Worm (Caenorhabditis elegans) whole organism, early embryonic: ENCODE results near the gene C11H1.7.

Experiments used
- B0310.2 ChIP-seq: sonication (generic microtip); optimal IDR thresholded peaks from 2 replicates; lab custom pipeline; 2016; ENCODE audit warnings: mild to moderate bottlenecking, missing genetic modification characterization, missing compliant biosample characterization
- F13C5.2 ChIP-seq: sonication (generic microtip); optimal IDR thresholded peaks from 2 replicates; lab custom pipeline; 2017; ENCODE audit warnings: mild to moderate bottlenecking, missing genetic modification characterization, inconsistent platforms, missing compliant biosample characterization
- aly-1 ChIP-seq: sonication (generic microtip); optimal IDR thresholded peaks from 2 replicates; lab custom pipeline; 2016; ENCODE audit warnings: missing genetic modification characterization, missing compliant biosample characterization
- ama-1 ChIP-seq: fragments of 150-350 bp; optimal IDR thresholded peaks from 2 replicates; lab custom pipeline; 2014
- ceh-13 ChIP-seq: fragments of 200-800 bp; sonication (Bioruptor generic); optimal IDR thresholded peaks from 2 replicates; lab custom pipeline; 2018; ENCODE audit warnings: mild to moderate bottlenecking, missing genetic modification characterization, missing compliant biosample characterization
- ceh-36 ChIP-seq: sonication (generic microtip); optimal IDR thresholded peaks from 2 replicates; lab custom pipeline; 2016; ENCODE audit warnings: missing genetic modification characterization, inconsistent platforms, missing compliant biosample characterization
- ets-7 ChIP-seq: sonication (generic microtip); optimal IDR thresholded peaks from 2 replicates; lab custom pipeline; 2016; ENCODE audit warnings: missing genotype, missing genetic modification characterization, missing compliant biosample characterization
- flt-1 ChIP-seq: fragments of 200-800 bp; sonication (Bioruptor generic); IDR thresholded peaks from 2 replicates; pipeline ENCODE4 v1.3.6; 2022; ENCODE audit warnings: missing genetic modification characterization, missing compliant biosample characterization
- hmbx-1 ChIP-seq: sonication (generic microtip); optimal IDR thresholded peaks from 2 replicates; lab custom pipeline; 2016; ENCODE audit warnings: mild to moderate bottlenecking, missing genetic modification characterization, missing compliant biosample characterization
- hmg-4 ChIP-seq: fragments of 200-800 bp; sonication (Bioruptor generic); optimal IDR thresholded peaks from 2 replicates; lab custom pipeline; 2018; ENCODE audit warnings: mild to moderate bottlenecking, missing genetic modification characterization, missing compliant biosample characterization
- hnd-1 ChIP-seq: sonication (generic microtip); optimal IDR thresholded peaks from 2 replicates; lab custom pipeline; 2016; ENCODE audit warnings: missing genetic modification characterization, missing compliant biosample characterization
- pes-1 ChIP-seq: fragments of 200-800 bp; sonication (Bioruptor generic); IDR thresholded peaks from 2 replicates; pipeline ENCODE4 v1.3.6; 2022; ENCODE audit warnings: missing genetic modification reagents, missing genetic modification characterization, missing compliant biosample characterization
- scrt-1 ChIP-seq: fragments of 200-800 bp; sonication (Bioruptor generic); IDR thresholded peaks from 2 replicates; pipeline ENCODE4 v1.3.6; 2022; ENCODE audit warnings: missing genetic modification characterization, missing compliant biosample characterization
- sea-1 ChIP-seq: fragments of 200-800 bp; sonication (Bioruptor generic); conservative IDR thresholded peaks from 2 replicates; pipeline ENCODE4 v1.3.6; 2022; ENCODE audit warnings: missing genetic modification characterization, missing compliant biosample characterization
- tbx-11 ChIP-seq: fragments of 200-800 bp; sonication (Bioruptor generic); IDR thresholded peaks from 2 replicates; pipeline ENCODE4 v1.3.6; 2022; ENCODE audit warnings: missing genetic modification characterization, missing compliant biosample characterization
- tbx-37 ChIP-seq: fragments of 200-800 bp; sonication (Bioruptor generic); conservative IDR thresholded peaks from 2 replicates; pipeline ENCODE4 v1.3.6; 2022; ENCODE audit warnings: missing genetic modification reagents, missing genetic modification characterization, missing compliant biosample characterization
- tra-4 ChIP-seq: sonication (generic microtip); optimal IDR thresholded peaks from 2 replicates; lab custom pipeline; 2017; ENCODE audit warnings: missing genetic modification characterization, missing compliant biosample characterization

Gene C11H1.7

DNA sequence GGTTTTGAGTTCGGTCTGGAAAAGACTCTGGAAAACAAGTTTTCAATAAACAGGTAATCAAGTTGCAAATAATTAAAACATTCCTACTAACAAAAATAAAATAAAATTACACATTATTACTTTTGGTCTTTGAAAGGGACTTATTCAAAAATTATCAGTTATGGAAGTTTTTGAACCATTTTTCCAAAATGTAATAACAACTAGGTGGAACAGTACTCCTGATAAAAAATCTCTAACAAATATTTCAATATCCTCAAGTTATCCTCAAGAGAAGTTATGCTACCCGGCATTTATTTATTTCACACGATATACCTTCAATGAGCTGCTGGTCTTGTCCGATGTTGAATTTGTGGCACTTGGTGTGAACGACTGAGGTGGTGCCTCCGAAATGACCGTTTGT lies 12.5 kb downstream of the C11H1.7 start:
- TF ChIP-seq tra-4 (tag; lab: Kevin White, UChicago) (no peak), ceh-13 (GFP tag; lab: Kevin White, UChicago) (no peak), aly-1 (tag; lab: Kevin White, UChicago) (no peak), hmbx-1 (tag; lab: Kevin White, UChicago) (no peak)

DNA sequence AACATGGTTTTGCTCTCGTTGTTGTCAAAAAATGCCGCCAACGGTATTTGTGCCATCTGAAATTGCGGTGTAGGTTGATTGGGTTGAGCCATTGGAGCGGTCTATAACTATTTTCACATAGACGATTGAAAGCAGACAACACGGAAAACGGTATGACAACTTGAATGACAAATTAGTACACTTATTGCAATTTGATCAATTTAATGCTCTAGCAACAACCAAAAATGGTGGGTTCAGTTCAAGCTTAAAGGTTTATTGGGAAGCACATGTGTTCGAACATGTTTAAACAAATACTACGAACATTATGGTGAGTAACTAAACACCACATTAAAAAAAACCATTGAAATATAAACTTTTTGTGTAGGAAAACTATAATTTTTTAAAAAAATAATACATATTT lies 13.2 kb downstream of the C11H1.7 start, which contains the start of gene sel-7:
Gene sel-7 (minus strand): TSS at position 101 of the 400 bp plus-strand sequence.
- TF ChIP-seq B0310.2: no peak
- no peak for TF ChIP-seq pes-1 (GFP tag; lab: Robert Waterston, UW)
- TF ChIP-seq tra-4 (tag; lab: Kevin White, UChicago): no peak
- TF ChIP-seq ceh-13 (GFP tag; lab: Kevin White, UChicago): no peak
- no peak for TF ChIP-seq sea-1 (GFP tag; lab: Robert Waterston, UW)
- TF ChIP-seq ets-7 (tag; lab: Kevin White, UChicago): no peak
- TF ChIP-seq aly-1 (tag; lab: Kevin White, UChicago): no peak
- no peak for TF ChIP-seq tbx-37 (GFP tag; lab: Robert Waterston, UW)
- TF ChIP-seq hmg-4 (GFP tag; lab: Kevin White, UChicago): no peak

DNA sequence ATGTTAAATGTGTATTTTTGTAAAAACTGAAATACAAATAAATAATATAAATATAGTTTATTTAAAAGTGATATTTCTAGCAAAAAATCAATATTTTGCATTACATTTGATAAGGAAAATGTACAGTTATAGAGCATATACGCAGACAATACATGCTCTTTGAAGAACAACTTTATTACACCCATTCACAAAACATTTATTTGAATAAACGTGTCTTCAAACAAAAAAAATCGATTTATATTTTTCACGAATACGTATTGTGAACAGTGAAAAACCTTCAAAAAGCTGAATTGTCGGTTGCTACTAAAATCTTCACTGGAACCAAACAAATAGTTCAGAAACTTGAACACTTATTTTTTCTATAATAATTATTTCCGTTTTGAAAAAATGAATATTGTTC lies 20.4 kb downstream of the C11H1.7 start, which contains the start of gene K04G11.3:
Gene K04G11.3 (minus strand): TSS at position 101 of the 400 bp plus-strand sequence.
- TF ChIP-seq aly-1 (tag; lab: Kevin White, UChicago) (no peak), tra-4 (tag; lab: Kevin White, UChicago) (no peak), ceh-13 (GFP tag; lab: Kevin White, UChicago) (no peak), hnd-1 (tag; lab: Kevin White, UChicago) (no peak), ets-7 (tag; lab: Kevin White, UChicago) (no peak), B0310.2 (no peak), ceh-36 (tag; lab: Kevin White, UChicago) (no peak), F13C5.2 (tag; lab: Kevin White, UChicago) (no peak), flt-1 (no peak), hmbx-1 (tag; lab: Kevin White, UChicago) (no peak), pes-1 (GFP tag; lab: Robert Waterston, UW) (no peak), tbx-11 (no peak), scrt-1 (GFP tag; lab: Robert Waterston, UW) (no peak), ama-1 (no peak)

DNA sequence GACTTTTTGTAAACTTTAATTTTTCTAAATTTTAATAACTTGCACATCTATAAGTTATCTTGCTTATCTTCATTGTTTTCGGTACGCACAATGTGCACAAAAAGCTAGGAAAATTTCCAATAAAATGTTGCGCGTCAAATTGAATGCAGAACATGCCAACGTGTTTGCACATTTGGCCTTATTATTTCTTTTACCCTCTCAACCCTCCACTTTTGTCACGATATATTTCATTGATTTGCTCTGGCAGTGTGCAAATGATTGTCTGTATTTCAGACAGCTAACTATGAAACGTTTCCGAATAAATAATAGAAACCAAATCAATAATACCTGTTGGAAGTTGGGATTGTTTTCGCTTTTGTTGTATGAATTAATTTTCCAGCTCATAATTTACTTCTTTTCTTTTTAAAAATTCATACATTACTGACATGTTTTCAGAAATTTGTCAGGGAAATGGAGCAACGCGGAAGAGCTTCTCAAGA lies 22.5 kb downstream of the C11H1.7 start, which contains the start of gene wdr-5.2:
Gene wdr-5.2 (plus strand): TSS at position 429 of the 479 bp plus-strand sequence.
- TF ChIP-seq hmg-4 (GFP tag; lab: Kevin White, UChicago): no peak
- TF ChIP-seq aly-1 (tag; lab: Kevin White, UChicago): no peak
- no peak for TF ChIP-seq ama-1
- no peak for TF ChIP-seq hnd-1 (tag; lab: Kevin White, UChicago)
- no peak for TF ChIP-seq flt-1
- TF ChIP-seq sea-1 (GFP tag; lab: Robert Waterston, UW): no peak
- TF ChIP-seq F13C5.2 (tag; lab: Kevin White, UChicago): no peak
- no peak for TF ChIP-seq tra-4 (tag; lab: Kevin White, UChicago)
- TF ChIP-seq ceh-13 (GFP tag; lab: Kevin White, UChicago): no peak
- TF ChIP-seq B0310.2: no peak
- no peak for TF ChIP-seq ceh-36 (tag; lab: Kevin White, UChicago)
- TF ChIP-seq pes-1 (GFP tag; lab: Robert Waterston, UW): no peak
- TF ChIP-seq tbx-37 (GFP tag; lab: Robert Waterston, UW): no peak

DNA sequence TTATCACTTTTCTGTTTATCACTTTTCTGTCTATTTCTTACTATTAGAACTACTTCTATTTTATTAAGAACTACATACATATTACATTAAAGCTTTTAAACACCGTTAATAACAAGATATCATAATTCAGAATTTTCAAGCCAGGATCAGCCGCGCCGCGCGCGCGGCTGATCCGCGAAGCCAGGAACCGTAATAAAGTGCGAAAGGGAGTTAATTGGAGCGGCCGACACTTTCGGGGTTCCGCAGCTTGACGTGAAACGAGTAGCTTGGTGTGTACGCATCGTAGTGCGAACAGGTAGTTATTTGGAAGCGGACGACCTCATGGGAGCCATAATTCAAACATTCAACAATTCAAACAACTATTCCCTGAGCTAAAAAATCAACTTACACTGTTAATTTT lies 27.8 kb downstream of the C11H1.7 start:
- TF ChIP-seq hmbx-1 (tag; lab: Kevin White, UChicago) (no peak), pes-1 (GFP tag; lab: Robert Waterston, UW) (no peak), ceh-13 (GFP tag; lab: Kevin White, UChicago) (no peak)

DNA sequence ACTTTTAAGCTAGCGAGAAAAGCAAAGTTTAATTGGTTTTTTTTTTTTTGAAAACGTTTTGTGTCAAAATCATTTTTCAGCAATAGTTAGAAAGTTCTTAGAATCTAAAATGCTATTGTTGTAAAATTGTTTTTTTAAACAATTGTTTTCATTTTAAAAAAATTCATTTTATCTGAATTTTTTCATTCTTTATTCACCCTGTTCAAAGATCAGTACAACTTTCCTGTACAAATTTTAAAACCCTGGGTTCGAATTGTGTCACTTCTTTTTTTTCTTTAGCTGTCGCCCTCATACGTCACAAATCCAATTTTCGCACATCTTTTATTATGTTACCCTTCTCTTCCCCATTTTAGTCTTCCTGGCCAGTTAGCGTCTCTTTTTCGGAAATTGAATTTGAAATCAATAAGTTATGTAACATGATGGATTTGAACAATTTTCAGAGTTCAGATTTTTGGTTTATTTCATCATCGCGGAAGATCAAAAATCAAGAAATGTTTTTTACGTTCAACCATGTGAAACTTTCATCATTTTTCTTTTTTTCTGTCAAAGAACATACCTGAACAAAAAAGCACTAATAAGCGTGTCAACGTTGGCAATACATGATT lies 29.6 kb downstream of the C11H1.7 start:
- TF ChIP-seq scrt-1 (GFP tag; lab: Robert Waterston, UW) (no peak), hmg-4 (GFP tag; lab: Kevin White, UChicago) (no peak), B0310.2 (no peak), sea-1 (GFP tag; lab: Robert Waterston, UW) (no peak), hnd-1 (tag; lab: Kevin White, UChicago) (no peak), ets-7 (tag; lab: Kevin White, UChicago) (no peak), tbx-11 (no peak), F13C5.2 (tag; lab: Kevin White, UChicago) (no peak), ama-1 (no peak), ceh-13 (GFP tag; lab: Kevin White, UChicago) (no peak), flt-1 (no peak), pes-1 (GFP tag; lab: Robert Waterston, UW) (no peak), aly-1 (tag; lab: Kevin White, UChicago) (no peak), ceh-36 (tag; lab: Kevin White, UChicago) (no peak), tra-4 (tag; lab: Kevin White, UChicago) (no peak), hmbx-1 (tag; lab: Kevin White, UChicago) (no peak), tbx-37 (GFP tag; lab: Robert Waterston, UW) (no peak)

DNA sequence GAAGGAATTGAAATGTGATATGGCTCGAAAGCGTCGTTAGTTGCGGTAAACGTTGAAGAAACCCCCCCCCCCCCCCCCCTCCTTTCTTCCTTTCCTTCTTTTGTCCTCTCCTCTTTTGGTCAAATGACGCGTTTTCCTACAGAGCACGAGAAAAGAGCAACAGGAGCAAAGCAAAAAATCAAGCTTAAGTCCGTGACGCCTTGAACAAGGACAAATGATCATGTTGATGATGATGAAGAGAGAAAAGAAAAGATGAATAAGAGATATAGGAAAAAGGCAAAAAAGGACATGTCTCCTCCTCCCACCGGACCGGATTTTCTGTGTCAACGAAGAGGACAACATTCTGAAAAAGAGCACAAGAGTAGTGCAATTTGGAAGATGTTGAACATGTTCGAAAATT lies 32.4 kb downstream of the C11H1.7 start:
- TF ChIP-seq F13C5.2 (tag; lab: Kevin White, UChicago) (no peak), sea-1 (GFP tag; lab: Robert Waterston, UW) (no peak), ets-7 (tag; lab: Kevin White, UChicago) (no peak), hmbx-1 (tag; lab: Kevin White, UChicago) (no peak), ceh-13 (GFP tag; lab: Kevin White, UChicago) (no peak), ama-1 (no peak), ceh-36 (tag; lab: Kevin White, UChicago) (no peak), B0310.2 (no peak), tra-4 (tag; lab: Kevin White, UChicago) (no peak), hmg-4 (GFP tag; lab: Kevin White, UChicago) (no peak), pes-1 (GFP tag; lab: Robert Waterston, UW) (no peak), tbx-11 (no peak), hnd-1 (tag; lab: Kevin White, UChicago) (no peak), aly-1 (tag; lab: Kevin White, UChicago) (no peak), flt-1 (no peak), tbx-37 (GFP tag; lab: Robert Waterston, UW) (no peak)
